Fruit fly (Drosophila melanogaster) whole organism, embryonic: ENCODE results near the gene Ac76E.
A peak's percentile ranks its signal among the peaks of the same experiment; 100 is the strongest.

Experiments used
- CG10147 ChIP-seq: fragments of 200-800 bp; sonication (Bioruptor generic); optimal IDR thresholded peaks from 2 replicates; lab custom pipeline; 2019; ENCODE audit warnings: missing biosample characterization, mild to moderate bottlenecking, missing genetic modification characterization, moderate library complexity
- CG10209 ChIP-seq: fragments of 200-800 bp; sonication (Bioruptor generic); optimal IDR thresholded peaks from 3 replicates; lab custom pipeline; 2017; ENCODE audit warnings: missing biosample characterization, mild to moderate bottlenecking, missing genetic modification characterization, missing genetic modification reagents
- CG10979 ChIP-seq: fragments of 200-800 bp; sonication (Bioruptor generic); optimal IDR thresholded peaks from 2 replicates; lab custom pipeline; 2018; ENCODE audit warnings: missing biosample characterization, mild to moderate bottlenecking, missing genetic modification characterization, moderate library complexity
- CG11456 ChIP-seq: fragments of 200-800 bp; sonication (Bioruptor generic); IDR thresholded peaks from 3 replicates; pipeline ENCODE4 v1.3.6; 2022; ENCODE audit warnings: missing biosample characterization, missing genetic modification characterization
- CG13123 ChIP-seq: fragments of 200-800 bp; sonication (Bioruptor generic); optimal IDR thresholded peaks from 2 replicates; lab custom pipeline; 2016; ENCODE audit warnings: missing biosample characterization, missing genetic modification characterization
- CG13424 ChIP-seq: fragments of 200-800 bp; sonication (Bioruptor generic); optimal IDR thresholded peaks from 2 replicates; lab custom pipeline; 2019; ENCODE audit warnings: missing biosample characterization, mild to moderate bottlenecking, missing genetic modification characterization, moderate library complexity
- CG13894 ChIP-seq: fragments of 200-800 bp; sonication (Bioruptor generic); optimal IDR thresholded peaks from 3 replicates; lab custom pipeline; 2018; ENCODE audit warnings: missing biosample characterization, mild to moderate bottlenecking, missing genetic modification characterization, moderate library complexity
- CG14014 ChIP-seq: fragments of 200-800 bp; sonication (Bioruptor generic); IDR thresholded peaks from 2 replicates; pipeline ENCODE4 v1.3.6; 2022; ENCODE audit warnings: missing biosample characterization, missing genetic modification characterization
- CG14965 ChIP-seq: fragments of 200-800 bp; sonication (Bioruptor generic); optimal IDR thresholded peaks from 2 replicates; lab custom pipeline; 2016; ENCODE audit warnings: missing biosample characterization, missing genetic modification characterization, borderline replicate concordance
- CG1529 ChIP-seq: fragments of 200-800 bp; sonication (Bioruptor generic); optimal IDR thresholded peaks from 3 replicates; lab custom pipeline; 2018; ENCODE audit warnings: missing biosample characterization, missing genetic modification characterization
- CG2875 ChIP-seq: fragments of 200-800 bp; sonication (Bioruptor generic); optimal IDR thresholded peaks from 2 replicates; lab custom pipeline; 2017; ENCODE audit warnings: missing biosample characterization, mild to moderate bottlenecking, missing genetic modification characterization, missing genetic modification reagents
- CG30403 ChIP-seq: fragments of 200-800 bp; sonication (Bioruptor generic); optimal IDR thresholded peaks from 3 replicates; lab custom pipeline; 2016; ENCODE audit warnings: missing biosample characterization, missing genetic modification characterization
- CG4360 ChIP-seq: fragments of 200-800 bp; sonication (Bioruptor generic); IDR thresholded peaks from 2 replicates; pipeline ENCODE4 v1.3.6; 2022; ENCODE audit warnings: missing biosample characterization, missing genetic modification characterization
- CG4617 ChIP-seq: fragments of 200-800 bp; sonication (Bioruptor generic); optimal IDR thresholded peaks from 3 replicates; lab custom pipeline; 2016; ENCODE audit warnings: missing biosample characterization, missing genetic modification characterization, borderline replicate concordance
- CG5953 ChIP-seq: fragments of 200-800 bp; sonication (Bioruptor generic); IDR thresholded peaks from 2 replicates; pipeline ENCODE4 v1.3.6; 2022; ENCODE audit warnings: missing biosample characterization, missing genetic modification characterization
- CG6689 ChIP-seq: fragments of 200-800 bp; sonication (Bioruptor generic); IDR thresholded peaks from 2 replicates; pipeline ENCODE4 v1.3.6; 2022; ENCODE audit warnings: missing biosample characterization, missing genetic modification characterization
- CG6791 ChIP-seq: fragments of 200-800 bp; sonication (Bioruptor generic); IDR thresholded peaks from 3 replicates; pipeline ENCODE4 v1.3.6; 2022; ENCODE audit warnings: missing biosample characterization, missing genetic modification characterization; ENCODE audit not compliant: partially characterized antibody
- CG6813 ChIP-seq: fragments of 200-800 bp; sonication (Bioruptor generic); optimal IDR thresholded peaks from 2 replicates; lab custom pipeline; 2017; ENCODE audit warnings: missing biosample characterization, missing genetic modification characterization, mild to moderate bottlenecking, moderate library complexity, missing genetic modification reagents
- CG7556 ChIP-seq: fragments of 200-800 bp; sonication (Bioruptor generic); optimal IDR thresholded peaks from 2 replicates; lab custom pipeline; 2017; ENCODE audit warnings: missing biosample characterization, mild to moderate bottlenecking, missing genetic modification characterization
- CG7963 ChIP-seq: fragments of 200-800 bp; sonication (Bioruptor generic); IDR thresholded peaks from 3 replicates; pipeline ENCODE4 v1.3.6; 2022; ENCODE audit warnings: missing biosample characterization, missing genetic modification characterization; ENCODE audit not compliant: partially characterized antibody
- CG9797 ChIP-seq: fragments of 200-800 bp; sonication (Bioruptor generic); optimal IDR thresholded peaks from 3 replicates; lab custom pipeline; 2018; ENCODE audit warnings: missing biosample characterization, mild to moderate bottlenecking, missing genetic modification characterization
- D19A ChIP-seq: fragments of 200-800 bp; optimal IDR thresholded peaks from 3 replicates; lab custom pipeline; 2019; ENCODE audit warnings: missing biosample characterization, mild to moderate bottlenecking, missing genetic modification characterization, moderate library complexity
- Dfd ChIP-seq, 2 experiments: fragments of >200 bp; optimal IDR thresholded peaks; 2 replicates each; lab custom pipeline; 2017; ENCODE audit warnings: missing biosample characterization in 2 of 2, missing genetic modification characterization in 2 of 2
- Fer1 ChIP-seq: fragments of 200-800 bp; sonication (Bioruptor generic); optimal IDR thresholded peaks from 2 replicates; lab custom pipeline; 2017; ENCODE audit warnings: missing biosample characterization, mild to moderate bottlenecking, missing genetic modification characterization
- Gug ChIP-seq: fragments of 200-800 bp; sonication (Bioruptor generic); IDR thresholded peaks from 4 replicates; pipeline ENCODE4 v1.3.6; 2022; ENCODE audit warnings: missing biosample characterization, missing genetic modification characterization
- HLH4C ChIP-seq: fragments of 200-800 bp; sonication (Bioruptor generic); IDR thresholded peaks from 3 replicates; pipeline ENCODE4 v1.3.6; 2022; ENCODE audit warnings: missing biosample characterization, missing genetic modification characterization; ENCODE audit not compliant: partially characterized antibody
- Hmr ChIP-seq: fragments of 200-800 bp; sonication (Bioruptor generic); optimal IDR thresholded peaks from 3 replicates; lab custom pipeline; 2017; ENCODE audit warnings: mild to moderate bottlenecking, missing biosample characterization, missing genetic modification reagents, missing genetic modification characterization
- Hmx ChIP-seq: fragments of 200-800 bp; sonication (Bioruptor generic); optimal IDR thresholded peaks from 2 replicates; lab custom pipeline; 2016; ENCODE audit warnings: missing biosample characterization, missing genetic modification characterization
- Hr39 ChIP-seq: fragments of >200 bp; optimal IDR thresholded peaks from 2 replicates; lab custom pipeline; 2017
- Hr51 ChIP-seq, 2 experiments: fragments of 200-800 bp; sonication (Bioruptor generic); optimal IDR thresholded peaks; 2 replicates in 1 of 2; 3 replicates in 1 of 2; lab custom pipeline; 2016 to 2018; ENCODE audit warnings: missing biosample characterization in 2 of 2, missing genetic modification characterization in 2 of 2, mild to moderate bottlenecking in 1 of 2, moderate library complexity in 1 of 2
- Kr ChIP-seq: fragments of 200-800 bp; sonication (Bioruptor generic); optimal IDR thresholded peaks from 2 replicates; lab custom pipeline; 2017; ENCODE audit warnings: missing biosample characterization, mild to moderate bottlenecking, missing genetic modification characterization
- Scr ChIP-seq: fragments of 200-800 bp; sonication (Bioruptor generic); IDR thresholded peaks from 2 replicates; pipeline ENCODE4 v1.3.6; 2022; ENCODE audit warnings: missing biosample characterization, missing genetic modification characterization; ENCODE audit not compliant: partially characterized antibody
- Ssrp ChIP-seq: fragments of 200-800 bp; sonication (Bioruptor generic); optimal IDR thresholded peaks from 2 replicates; lab custom pipeline; 2018; ENCODE audit warnings: missing biosample characterization, mild to moderate bottlenecking, missing genetic modification characterization, moderate library complexity
- Vsx1 ChIP-seq: fragments of 200-800 bp; sonication (Bioruptor generic); optimal IDR thresholded peaks from 2 replicates; lab custom pipeline; 2017; ENCODE audit warnings: missing biosample characterization, mild to moderate bottlenecking, missing genetic modification characterization, missing genetic modification reagents
- Xbp1 ChIP-seq: fragments of 200-800 bp; sonication (Bioruptor generic); optimal IDR thresholded peaks from 3 replicates; lab custom pipeline; 2016; ENCODE audit warnings: missing biosample characterization, mild to moderate bottlenecking, missing genetic modification characterization
- ab ChIP-seq: fragments of 200-800 bp; sonication (Bioruptor generic); optimal IDR thresholded peaks from 2 replicates; lab custom pipeline; 2016; ENCODE audit warnings: missing biosample characterization, missing genetic modification characterization
- abd-A ChIP-seq: fragments of 200-800 bp; sonication (Bioruptor generic); optimal IDR thresholded peaks from 3 replicates; lab custom pipeline; 2019; ENCODE audit warnings: missing biosample characterization, mild to moderate bottlenecking, missing genetic modification characterization, moderate library complexity
- amos ChIP-seq: fragments of 200-800 bp; sonication (Bioruptor generic); IDR thresholded peaks from 2 replicates; pipeline ENCODE4 v1.3.6; 2022; ENCODE audit warnings: missing biosample characterization, missing genetic modification characterization; ENCODE audit not compliant: partially characterized antibody
- ase ChIP-seq: fragments of 200-800 bp; sonication (Bioruptor generic); IDR thresholded peaks from 3 replicates; pipeline ENCODE4 v1.3.6; 2022; ENCODE audit warnings: missing biosample characterization, missing genetic modification characterization
- crol ChIP-seq: fragments of 200-800 bp; sonication (Bioruptor generic); IDR thresholded peaks from 2 replicates; pipeline ENCODE4 v1.3.6; 2022; ENCODE audit warnings: missing biosample characterization, missing genetic modification characterization
- cwo ChIP-seq: fragments of 200-800 bp; sonication (Bioruptor generic); optimal IDR thresholded peaks from 3 replicates; lab custom pipeline; 2017; ENCODE audit warnings: missing biosample characterization, missing genetic modification characterization, mild to moderate bottlenecking, moderate library complexity, missing genetic modification reagents
- da ChIP-seq: fragments of 200-800 bp; sonication (Bioruptor generic); optimal IDR thresholded peaks from 2 replicates; lab custom pipeline; 2016; ENCODE audit warnings: missing biosample characterization, missing genetic modification characterization
- ems ChIP-seq: fragments of 200-800 bp; sonication (Bioruptor generic); optimal IDR thresholded peaks from 3 replicates; lab custom pipeline; 2016; ENCODE audit warnings: missing biosample characterization, missing genetic modification characterization
- ewg ChIP-seq: fragments of 200-800 bp; sonication (Bioruptor generic); optimal IDR thresholded peaks from 3 replicates; lab custom pipeline; 2017; ENCODE audit warnings: mild to moderate bottlenecking, missing biosample characterization, missing genetic modification reagents, missing genetic modification characterization
- fru ChIP-seq: fragments of >200 bp; optimal IDR thresholded peaks from 2 replicates; lab custom pipeline; 2017
- gsb ChIP-seq: fragments of 200-800 bp; sonication (Bioruptor generic); IDR thresholded peaks from 2 replicates; pipeline ENCODE4 v1.3.6; 2022; ENCODE audit warnings: missing biosample characterization, missing genetic modification characterization
- jigr1 ChIP-seq: fragments of 200-800 bp; sonication (Bioruptor generic); IDR thresholded peaks from 3 replicates; pipeline ENCODE4 v1.3.6; 2022; ENCODE audit warnings: missing biosample characterization, missing genetic modification characterization
- jing ChIP-seq: fragments of 200-800 bp; sonication (Bioruptor generic); optimal IDR thresholded peaks from 2 replicates; lab custom pipeline; 2018; ENCODE audit warnings: missing biosample characterization, mild to moderate bottlenecking, missing genetic modification characterization
- onecut ChIP-seq: fragments of 200-800 bp; sonication (Bioruptor generic); IDR thresholded peaks from 2 replicates; pipeline ENCODE4 v1.3.6; 2022; ENCODE audit warnings: missing biosample characterization, missing genetic modification characterization
- unc-4 ChIP-seq: fragments of 200-800 bp; sonication (Bioruptor generic); IDR thresholded peaks from 2 replicates; pipeline ENCODE4 v1.3.6; 2022; ENCODE audit warnings: missing biosample characterization, missing genetic modification characterization; ENCODE audit not compliant: partially characterized antibody
- zen ChIP-seq: fragments of 200-800 bp; sonication (Bioruptor generic); optimal IDR thresholded peaks from 3 replicates; lab custom pipeline; 2018; ENCODE audit warnings: missing biosample characterization, mild to moderate bottlenecking, missing genetic modification characterization, moderate library complexity

The Ac76E gene

dm6 chr3L:19961805-19962204 is 22.7 kb downstream of the Ac76E start (continued):
- no peak for TF ChIP-seq CG7963 (GFP tag; lab: Robert Waterston, UW)
- TF ChIP-seq HLH4C (GFP tag; lab: Robert Waterston, UW), result no peak
- TF ChIP-seq Hr39 (lab: Kevin White, UChicago), result no peak
- TF ChIP-seq CG9797 (GFP tag; lab: Kevin White, UChicago), result no peak
- peak; percentile 68 for TF ChIP-seq Hmr (GFP tag; lab: Kevin White, UChicago)
- TF ChIP-seq Hr51 (GFP tag; optimal IDR thresholded peaks at IDR 0.05; lab: Kevin White, UChicago), result peak in 1 of 2 experiments; percentile 52
- no peak for TF ChIP-seq CG2875 (GFP tag; lab: Kevin White, UChicago)
- TF ChIP-seq gsb (GFP tag; lab: Robert Waterston, UW), result no peak
- TF ChIP-seq CG14965, result no peak
- TF ChIP-seq abd-A (tag; lab: Kevin White, UChicago), result peak; percentile 60
- TF ChIP-seq Xbp1 (GFP tag; lab: Kevin White, UChicago), result no peak
- no peak for TF ChIP-seq ems
- no peak for TF ChIP-seq CG5953 (GFP tag; lab: Robert Waterston, UW)
- TF ChIP-seq Scr (GFP tag; lab: Robert Waterston, UW), result no peak
- TF ChIP-seq ase (GFP tag; lab: Robert Waterston, UW), result no peak
- peak; percentile 53 for TF ChIP-seq CG7556 (GFP tag; lab: Kevin White, UChicago)
- no peak for TF ChIP-seq Ssrp (tag; lab: Kevin White, UChicago)
- TF ChIP-seq Kr (GFP tag; lab: Kevin White, UChicago), result no peak
- no peak for TF ChIP-seq CG6689 (GFP tag; lab: Robert Waterston, UW)
- no peak for TF ChIP-seq onecut (GFP tag; lab: Robert Waterston, UW)
- no peak for TF ChIP-seq CG13123 (GFP tag; lab: Kevin White, UChicago)
- TF ChIP-seq ewg (GFP tag; lab: Kevin White, UChicago), result no peak
- no peak for TF ChIP-seq Hmx (GFP tag; lab: Kevin White, UChicago)
- TF ChIP-seq CG13424 (tag; lab: Kevin White, UChicago), result peak; percentile 46
- TF ChIP-seq CG14014 (GFP tag; lab: Robert Waterston, UW), result no peak; the same call in 1 of the 2 replicates
- TF ChIP-seq Fer1 (GFP tag; lab: Kevin White, UChicago), result peak; percentile 49
- TF ChIP-seq CG10209 (GFP tag; lab: Kevin White, UChicago), result no peak
- no peak for TF ChIP-seq zen (tag; lab: Kevin White, UChicago)
- no peak for TF ChIP-seq CG11456 (GFP tag; lab: Robert Waterston, UW)
- TF ChIP-seq ab (GFP tag; lab: Kevin White, UChicago), result no peak
- TF ChIP-seq D19A, result no peak
- no peak for TF ChIP-seq da (GFP tag; lab: Kevin White, UChicago)
- no peak for TF ChIP-seq Vsx1 (GFP tag; lab: Kevin White, UChicago)
- TF ChIP-seq amos (GFP tag; lab: Robert Waterston, UW), result no peak
- TF ChIP-seq jigr1 (GFP tag; lab: Robert Waterston, UW), result no peak
- TF ChIP-seq CG13894 (tag; lab: Kevin White, UChicago), result no peak
- TF ChIP-seq jing, result no peak
- TF ChIP-seq CG6813 (GFP tag; lab: Kevin White, UChicago), result peak; percentile 25
- no peak for TF ChIP-seq CG1529 (GFP tag; lab: Kevin White, UChicago)
- no peak for TF ChIP-seq CG4360 (GFP tag; lab: Robert Waterston, UW)
- no peak for TF ChIP-seq Gug
- no peak for TF ChIP-seq CG4617 (GFP tag; lab: Kevin White, UChicago)
- TF ChIP-seq CG10979, result no peak
- TF ChIP-seq crol (GFP tag; lab: Robert Waterston, UW), result no peak
- no peak for TF ChIP-seq fru (lab: Kevin White, UChicago)
- TF ChIP-seq cwo, result peak; percentile 36
- no peak for TF ChIP-seq unc-4 (GFP tag; lab: Robert Waterston, UW)
- TF ChIP-seq Dfd (GFP tag; optimal IDR thresholded peaks at IDR 0.05; lab: Kevin White, UChicago), result no peak
- no peak for TF ChIP-seq CG30403 (GFP tag; lab: Kevin White, UChicago)
- no peak for TF ChIP-seq CG10147 (GFP tag; lab: Kevin White, UChicago)
- TF ChIP-seq CG6791 (GFP tag; lab: Robert Waterston, UW), result no peak
